Worm (Caenorhabditis elegans): ENCODE results near the gene acdh-2.

- TF ChIP-seq egl-27 (tag; optimal IDR thresholded peaks at IDR 0.05) (no peak), nhr-12 (tag; optimal IDR thresholded peaks at IDR 0.05) (no peak), snpc-4 (tag; optimal IDR thresholded peaks at IDR 0.05) (no peak), ama-1 (optimal IDR thresholded peaks at IDR 0.05) (no peak), fos-1 (tag; optimal IDR thresholded peaks at IDR 0.05) (no peak), ceh-16 (tag; optimal IDR thresholded peaks at IDR 0.05) (no peak), mab-5 (tag; optimal IDR thresholded peaks at IDR 0.05) (no peak)
Observed at ce11 chrII:5498156-5498739, 49.0 kb downstream of the acdh-2 start, which contains the start of the genes suex-1 and F12A10.9.
